Worm (Caenorhabditis elegans) whole organism, L1 larva: ENCODE measurements around the gene gst-4.
A peak's percentile ranks its signal among the peaks of the same experiment; 100 is the strongest.

Experiments used
- C04F5.9 ChIP-seq: sonication (generic microtip); optimal IDR thresholded peaks from 2 replicates; lab custom pipeline; 2016; ENCODE audit warnings: missing genetic modification characterization, missing compliant biosample characterization
- C34B4.2 ChIP-seq: sonication (generic microtip); optimal IDR thresholded peaks from 2 replicates; lab custom pipeline; 2017; ENCODE audit warnings: mild to moderate bottlenecking, missing genetic modification characterization, missing compliant biosample characterization
- F16B12.6 ChIP-seq: fragments of 150-350 bp; optimal IDR thresholded peaks from 2 replicates; lab custom pipeline; 2014; ENCODE audit warnings: missing biosample characterization, missing genetic modification characterization
- Y116A8C.19 ChIP-seq: sonication (generic microtip); optimal IDR thresholded peaks from 2 replicates; lab custom pipeline; 2016; ENCODE audit warnings: missing compliant biosample characterization, missing genetic modification characterization, borderline replicate concordance
- aha-1 ChIP-seq: fragments of 150-350 bp; optimal IDR thresholded peaks from 2 replicates; lab custom pipeline; 2014; ENCODE audit warnings: missing biosample characterization, missing genetic modification characterization
- blmp-1 ChIP-seq: fragments of 150-350 bp; optimal IDR thresholded peaks from 2 replicates; lab custom pipeline; 2014; ENCODE audit warnings: missing biosample characterization, missing genetic modification characterization
- ceh-63 ChIP-seq: fragments of 200-800 bp; sonication (Bioruptor generic); optimal IDR thresholded peaks from 2 replicates; lab custom pipeline; 2018; ENCODE audit warnings: mild to moderate bottlenecking, missing genetic modification characterization, missing compliant biosample characterization
- ceh-82 ChIP-seq, 3 experiments: fragments of 150-350 bp in 1 of 3; sonication (generic microtip) in 2 of 3; optimal IDR thresholded peaks; 2 replicates each; lab custom pipeline; 2014 to 2017; ENCODE audit warnings: missing biosample characterization in 3 of 3, missing genetic modification characterization in 3 of 3
- ceh-88 ChIP-seq: fragments of 200-800 bp; sonication (Bioruptor generic); IDR thresholded peaks from 2 replicates; pipeline ENCODE4 v1.3.6; 2022; ENCODE audit warnings: missing genetic modification characterization, missing compliant biosample characterization
- ceh-90 ChIP-seq: sonication (generic microtip); optimal IDR thresholded peaks from 2 replicates; lab custom pipeline; 2016; ENCODE audit warnings: missing genetic modification characterization, missing compliant biosample characterization
- dpl-1 ChIP-seq, 3 experiments: fragments of 150-350 bp in 2 of 3; sonication (generic microtip) in 1 of 3; optimal IDR thresholded peaks; 2 replicates each; lab custom pipeline; 2014 to 2017; ENCODE audit warnings: missing biosample characterization in 3 of 3, missing genetic modification characterization in 3 of 3, missing genetic modification reagents in 3 of 3
- dsc-1 ChIP-seq: sonication (generic microtip); optimal IDR thresholded peaks from 2 replicates; lab custom pipeline; 2016; ENCODE audit warnings: mild to moderate bottlenecking, missing genetic modification characterization, missing compliant biosample characterization
- egl-27 ChIP-seq, 2 experiments: fragments of 150-350 bp in 1 of 2; sonication (generic microtip); optimal IDR thresholded peaks; 3 replicates each; lab custom pipeline; 2017 to 2018; ENCODE audit warnings: missing biosample characterization in 2 of 2, missing genetic modification characterization in 2 of 2, missing genetic modification reagents in 2 of 2
- ets-5 ChIP-seq: fragments of 200-800 bp; sonication (Bioruptor generic); IDR thresholded peaks from 2 replicates; pipeline ENCODE4 v1.3.6; 2022; ENCODE audit warnings: missing genetic modification characterization, missing compliant biosample characterization
- fkh-4 ChIP-seq: sonication (generic microtip); optimal IDR thresholded peaks from 2 replicates; lab custom pipeline; 2016; ENCODE audit warnings: missing compliant biosample characterization, missing genetic modification characterization, borderline replicate concordance
- grh-1 ChIP-seq: fragments of 200-800 bp; sonication (Bioruptor generic); IDR thresholded peaks from 2 replicates; pipeline ENCODE4 v1.3.6; 2022; ENCODE audit warnings: missing genetic modification reagents, missing genetic modification characterization, missing compliant biosample characterization
- hlh-17 ChIP-seq: fragments of 200-800 bp; sonication (Bioruptor generic); optimal IDR thresholded peaks from 2 replicates; lab custom pipeline; 2018; ENCODE audit warnings: missing genetic modification characterization, mild to moderate bottlenecking, missing compliant biosample characterization, moderate library complexity, borderline replicate concordance
- irx-1 ChIP-seq: sonication (generic microtip); optimal IDR thresholded peaks from 2 replicates; lab custom pipeline; 2016; ENCODE audit warnings: missing genetic modification characterization, missing compliant biosample characterization
- isw-1 ChIP-seq: fragments of 200-800 bp; sonication (Bioruptor generic); IDR thresholded peaks from 2 replicates; pipeline ENCODE4 v1.3.6; 2022; ENCODE audit warnings: missing genetic modification characterization, missing compliant biosample characterization
- lin-13 ChIP-seq: fragments of 150-350 bp; optimal IDR thresholded peaks from 2 replicates; lab custom pipeline; 2014; ENCODE audit warnings: missing biosample characterization, missing genetic modification reagents, missing genetic modification characterization
- lin-14 ChIP-seq: fragments of 200-800 bp; sonication (Bioruptor generic); optimal IDR thresholded peaks from 2 replicates; lab custom pipeline; 2018; ENCODE audit warnings: mild to moderate bottlenecking, missing genetic modification characterization, moderate library complexity, missing compliant biosample characterization
- lin-15B ChIP-seq: fragments of 150-350 bp; sonication (generic microtip); optimal IDR thresholded peaks from 3 replicates; lab custom pipeline; 2014; ENCODE audit warnings: missing biosample characterization, missing genetic modification characterization
- lin-35 ChIP-seq, 2 experiments: fragments of 150-350 bp; optimal IDR thresholded peaks; 2 replicates each; lab custom pipeline; 2014; ENCODE audit warnings: missing biosample characterization in 2 of 2, missing genetic modification characterization in 2 of 2, missing genetic modification reagents in 2 of 2
- lsy-2 ChIP-seq, 2 experiments: fragments of 150-350 bp; optimal IDR thresholded peaks; 2 replicates each; lab custom pipeline; 2014; ENCODE audit warnings: missing biosample characterization in 2 of 2, missing genetic modification characterization in 2 of 2
- mab-9 ChIP-seq: fragments of 200-800 bp; sonication (Bioruptor generic); IDR thresholded peaks from 2 replicates; pipeline ENCODE4 v1.3.6; 2022; ENCODE audit warnings: missing genetic modification reagents, missing genetic modification characterization, missing compliant biosample characterization
- mef-2 ChIP-seq: fragments of 150-350 bp; optimal IDR thresholded peaks from 2 replicates; lab custom pipeline; 2014; ENCODE audit warnings: missing biosample characterization, missing genetic modification characterization
- nhr-19 ChIP-seq: fragments of 200-800 bp; sonication (Bioruptor generic); conservative IDR thresholded peaks from 2 replicates; pipeline ENCODE4 v1.3.6; 2022; ENCODE audit warnings: missing genetic modification characterization, missing compliant biosample characterization
- nhr-20 ChIP-seq: sonication (generic microtip); optimal IDR thresholded peaks from 2 replicates; lab custom pipeline; 2016; ENCODE audit warnings: mild to moderate bottlenecking, missing genetic modification characterization, missing compliant biosample characterization
- nhr-237 ChIP-seq: fragments of 150-350 bp; optimal IDR thresholded peaks from 2 replicates; lab custom pipeline; 2014; ENCODE audit warnings: missing biosample characterization, missing genetic modification characterization
- nhr-28 ChIP-seq: fragments of 150-350 bp; optimal IDR thresholded peaks from 2 replicates; lab custom pipeline; 2014; ENCODE audit warnings: missing biosample characterization, missing genetic modification characterization
- nhr-71 ChIP-seq: sonication (generic microtip); optimal IDR thresholded peaks from 2 replicates; lab custom pipeline; 2016; ENCODE audit warnings: mild to moderate bottlenecking, missing genetic modification characterization, moderate library complexity, missing compliant biosample characterization
- nhr-77 ChIP-seq: fragments of 150-350 bp; optimal IDR thresholded peaks from 2 replicates; lab custom pipeline; 2014; ENCODE audit warnings: missing biosample characterization, missing genetic modification characterization
- nhr-84 ChIP-seq: sonication (generic microtip); optimal IDR thresholded peaks from 2 replicates; lab custom pipeline; 2017; ENCODE audit warnings: missing biosample characterization, missing genetic modification characterization
- nhr-90 ChIP-seq: sonication (generic microtip); optimal IDR thresholded peaks from 2 replicates; lab custom pipeline; 2016; ENCODE audit warnings: mild to moderate bottlenecking, missing genetic modification characterization, missing compliant biosample characterization; ENCODE audit not compliant: poor library complexity
- pag-3 ChIP-seq: sonication (generic microtip); optimal IDR thresholded peaks from 2 replicates; lab custom pipeline; 2017; ENCODE audit warnings: missing genetic modification characterization, mild to moderate bottlenecking, missing compliant biosample characterization, antibody characterized with exemption, borderline replicate concordance; ENCODE audit not compliant: insufficient read depth
- pax-3 ChIP-seq: fragments of 200-800 bp; sonication (Bioruptor generic); optimal IDR thresholded peaks from 2 replicates; lab custom pipeline; 2018; ENCODE audit warnings: mild to moderate bottlenecking, missing genetic modification characterization, moderate library complexity, missing compliant biosample characterization
- rnt-1 ChIP-seq: sonication (generic microtip); optimal IDR thresholded peaks from 2 replicates; lab custom pipeline; 2016; ENCODE audit warnings: mild to moderate bottlenecking, missing genetic modification characterization, moderate library complexity, missing compliant biosample characterization
- snu-23 ChIP-seq: sonication (generic microtip); optimal IDR thresholded peaks from 2 replicates; lab custom pipeline; 2016; ENCODE audit warnings: missing genetic modification characterization, missing compliant biosample characterization
- sup-37 ChIP-seq: fragments of 200-800 bp; sonication (Bioruptor generic); optimal IDR thresholded peaks from 2 replicates; lab custom pipeline; 2018; ENCODE audit warnings: mild to moderate bottlenecking, missing genetic modification characterization, missing compliant biosample characterization
- swsn-7 ChIP-seq: sonication (generic microtip); optimal IDR thresholded peaks from 2 replicates; lab custom pipeline; 2016; ENCODE audit warnings: missing genetic modification characterization, missing compliant biosample characterization
- tbx-2 ChIP-seq: sonication (generic microtip); optimal IDR thresholded peaks from 2 replicates; lab custom pipeline; 2016; ENCODE audit warnings: missing genetic modification characterization, missing compliant biosample characterization
- unc-130 ChIP-seq: fragments of 150-350 bp; optimal IDR thresholded peaks from 2 replicates; lab custom pipeline; 2017; ENCODE audit warnings: missing biosample characterization, missing genetic modification characterization, inconsistent platforms
- unc-62 ChIP-seq: fragments of 150-350 bp; optimal IDR thresholded peaks from 2 replicates; lab custom pipeline; 2014; ENCODE audit warnings: missing biosample characterization, missing genetic modification reagents, missing genetic modification characterization
- unc-86 ChIP-seq: sonication (generic microtip); optimal IDR thresholded peaks from 2 replicates; lab custom pipeline; 2016; ENCODE audit warnings: missing genetic modification characterization, missing compliant biosample characterization
- unc-98 ChIP-seq: fragments of 200-800 bp; sonication (Bioruptor generic); IDR thresholded peaks from 2 replicates; pipeline ENCODE4 v1.3.6; 2022; ENCODE audit warnings: missing genetic modification characterization, missing compliant biosample characterization
- xbp-1 ChIP-seq: sonication (generic microtip); optimal IDR thresholded peaks from 2 replicates; lab custom pipeline; 2016; ENCODE audit warnings: missing genetic modification characterization, missing compliant biosample characterization
- ztf-11 ChIP-seq, 2 experiments: sonication (generic microtip); optimal IDR thresholded peaks; 2 replicates each; lab custom pipeline; 2016 to 2017; ENCODE audit warnings: missing genetic modification characterization in 2 of 2, missing biosample characterization in 1 of 2, missing compliant biosample characterization in 1 of 2
- ztf-4 ChIP-seq: fragments of 150-350 bp; optimal IDR thresholded peaks from 2 replicates; lab custom pipeline; 2014; ENCODE audit warnings: missing biosample characterization, missing genetic modification characterization

gst-4 gene

DNA sequence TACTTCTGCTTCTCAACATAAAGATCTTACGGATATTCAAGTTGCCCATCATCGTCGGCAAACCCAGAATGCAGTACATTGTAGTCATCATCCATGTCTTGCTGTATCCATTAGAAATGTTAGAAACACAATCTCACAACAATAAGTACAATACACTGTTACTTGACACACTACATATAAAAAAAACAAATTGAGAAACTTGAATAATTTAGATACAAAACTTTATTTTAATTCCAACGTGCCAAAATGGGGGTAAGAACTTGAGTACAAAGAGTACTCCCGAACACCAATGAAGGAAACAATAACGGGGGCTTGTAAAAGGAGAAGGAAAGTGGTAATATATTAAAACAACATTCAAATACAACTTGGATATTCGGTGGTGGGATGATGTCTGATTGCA lies 15.5 kb upstream of the gst-4 start, which contains the start of gene ctf-18:
TSS of gene ctf-18 (minus strand) at position 101 of the 400 bp plus-strand sequence.
- TF ChIP-seq pag-3 (tag; lab: Kevin White, UChicago) (no peak), lin-13 (GFP tag; lab: Kevin White, UChicago) (no peak), pax-3 (tag; lab: Kevin White, UChicago) (no peak), swsn-7 (tag; lab: Kevin White, UChicago) (no peak), C34B4.2 (tag; lab: Kevin White, UChicago) (no peak), blmp-1 (tag; lab: Kevin White, UChicago) (no peak), F16B12.6 (no peak), unc-98 (GFP tag; lab: Robert Waterston, UW) (no peak), Y116A8C.19 (no peak), mab-9 (GFP tag; lab: Robert Waterston, UW) (no peak), nhr-19 (no peak), nhr-77 (tag; lab: Kevin White, UChicago) (no peak), hlh-17 (no peak)

ce11 chrIV:10128446-10128845 lies 13.6 kb upstream of the gst-4 start:
- TF ChIP-seq lin-14 (no peak), sup-37 (GFP tag; lab: Kevin White, UChicago) (no peak), mef-2 (tag; lab: Kevin White, UChicago) (no peak), egl-27 (tag; optimal IDR thresholded peaks at IDR 0.05; lab: Kevin White, UChicago) (no peak), ceh-90 (tag; lab: Kevin White, UChicago) (no peak), isw-1 (GFP tag; lab: Robert Waterston, UW) (no peak), nhr-84 (tag; lab: Kevin White, UChicago) (no peak), ceh-63 (GFP tag; lab: Kevin White, UChicago) (no peak), lsy-2 (tag; optimal IDR thresholded peaks at IDR 0.05; lab: Kevin White, UChicago) (no peak)

DNA sequence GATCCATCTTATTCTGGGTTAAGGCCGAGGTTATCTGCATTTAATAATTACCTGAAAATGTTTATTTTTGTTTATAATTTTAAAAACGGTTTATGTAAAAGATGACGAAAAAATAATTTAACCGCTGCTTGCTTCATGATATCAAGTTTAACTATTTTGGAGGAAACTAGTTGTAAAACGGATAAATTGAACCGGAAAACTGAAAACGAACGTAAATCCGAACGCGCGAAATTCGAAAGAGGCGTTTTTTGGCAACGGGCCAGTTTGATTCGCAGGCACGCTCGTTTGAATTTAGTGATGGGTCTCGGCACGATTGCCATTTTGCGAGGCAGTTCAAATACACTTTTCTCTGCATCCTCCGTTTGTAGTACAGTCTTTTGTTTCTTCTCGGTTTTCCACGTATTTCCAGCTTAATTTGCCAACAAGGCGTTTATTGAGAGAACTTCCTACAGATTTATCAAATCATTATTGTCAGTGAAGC lies 13.1 kb upstream of the gst-4 start, which contains the start of the genes gtbp-1 and K08F4.3:
TSS of gene gtbp-1 (minus strand) at position 51 of the 481 bp plus-strand sequence.
TSS of gene K08F4.3 (plus strand) at position 352 of the 481 bp plus-strand sequence.
- no peak for TF ChIP-seq ets-5 (GFP tag; lab: Robert Waterston, UW)
- peak; percentile 23 for TF ChIP-seq pax-3 (tag; lab: Kevin White, UChicago)
- TF ChIP-seq isw-1 (GFP tag; lab: Robert Waterston, UW) = peak; percentile 64
- no peak for TF ChIP-seq C04F5.9 (tag; lab: Kevin White, UChicago)
- no peak for TF ChIP-seq ceh-90 (tag; lab: Kevin White, UChicago)
- TF ChIP-seq ztf-11 (tag; optimal IDR thresholded peaks at IDR 0.05; lab: Kevin White, UChicago) = no peak
- TF ChIP-seq unc-62 (GFP tag; lab: Kevin White, UChicago) = no peak
- no peak for TF ChIP-seq aha-1 (tag; lab: Kevin White, UChicago)
- TF ChIP-seq rnt-1 = peak; percentile 76
- TF ChIP-seq xbp-1 (tag; lab: Kevin White, UChicago) = peak; percentile 67
- no peak for TF ChIP-seq ceh-63 (GFP tag; lab: Kevin White, UChicago)
- TF ChIP-seq tbx-2 = no peak
- TF ChIP-seq ztf-4 (tag; lab: Kevin White, UChicago) = no peak
- TF ChIP-seq grh-1 (GFP tag; lab: Robert Waterston, UW) = peak; percentile 38; the same call in 1 of the 2 replicates
- TF ChIP-seq nhr-28 (tag; lab: Kevin White, UChicago) = no peak
- peak; percentile 48 for TF ChIP-seq swsn-7 (tag; lab: Kevin White, UChicago)
- TF ChIP-seq lin-35 (GFP tag; optimal IDR thresholded peaks at IDR 0.05; lab: Kevin White, UChicago) = peak; percentile 92 to 97
- no peak for TF ChIP-seq fkh-4 (tag; lab: Kevin White, UChicago)
- TF ChIP-seq ceh-82 (tag; optimal IDR thresholded peaks at IDR 0.05; lab: Kevin White, UChicago) = peak in 1 of 3 experiments; percentile 71
- TF ChIP-seq unc-98 (GFP tag; lab: Robert Waterston, UW) = no peak
- peak; percentile 68 for TF ChIP-seq nhr-20 (tag; lab: Kevin White, UChicago)
- peak; percentile 49 for TF ChIP-seq unc-130
- TF ChIP-seq unc-86 = peak; percentile 24
- peak; percentile 45 for TF ChIP-seq nhr-90 (tag; lab: Kevin White, UChicago)
- TF ChIP-seq nhr-71 (tag; lab: Kevin White, UChicago) = peak; percentile 78
- TF ChIP-seq irx-1 (tag; lab: Kevin White, UChicago) = peak; percentile 10
- TF ChIP-seq snu-23 (GFP tag; lab: Kevin White, UChicago) = peak; percentile 83
- no peak for TF ChIP-seq nhr-237
- peak; percentile 85 for TF ChIP-seq lin-15B (tag; lab: Kevin White, UChicago)
- TF ChIP-seq ceh-88 (GFP tag; lab: Robert Waterston, UW) = no peak; the same call in 1 of the 2 replicates
- TF ChIP-seq dsc-1 = peak; percentile 37
- no peak for TF ChIP-seq mab-9 (GFP tag; lab: Robert Waterston, UW)
- TF ChIP-seq dpl-1 (GFP tag; optimal IDR thresholded peaks at IDR 0.05; lab: Kevin White, UChicago) = peak; percentile 92 to 94 (median 92)
